Fruit fly (Drosophila melanogaster): Measurements from ENCODE around the gene CG11892.

dm6 chr3R:25245052-25245813 lies 36.1 kb upstream of the CG11892 start, which contains the start of gene bam:
- TF ChIP-seq bab1 (GFP tag; optimal IDR thresholded peaks at IDR 0.05) (peak; percentile 44), Mnt (GFP tag; optimal IDR thresholded peaks at IDR 0.05) (peak; percentile 44), CG12768 (GFP tag; optimal IDR thresholded peaks at IDR 0.05) (no peak), Hr96 (GFP tag; optimal IDR thresholded peaks at IDR 0.05) (no peak), Crg-1 (GFP tag; optimal IDR thresholded peaks at IDR 0.05) (peak; percentile 53), CG1620 (GFP tag; optimal IDR thresholded peaks at IDR 0.05) (no peak), kay (GFP tag; ENCODE audit: borderline replicate concordance) (peak; percentile 71), CG7045 (GFP tag; optimal IDR thresholded peaks at IDR 0.05) (no peak), CG11617 (GFP tag; optimal IDR thresholded peaks at IDR 0.05) (no peak), Clk (GFP tag; optimal IDR thresholded peaks at IDR 0.05) (no peak), CG7101 (tag; optimal IDR thresholded peaks at IDR 0.05) (no peak), cnc (optimal IDR thresholded peaks at IDR 0.05) (no peak), ovo (GFP tag; optimal IDR thresholded peaks at IDR 0.05) (no peak), toe (GFP tag; optimal IDR thresholded peaks at IDR 0.05) (no peak)

Data from whole organism, adult.